Worm (Caenorhabditis elegans): ENCODE results near the gene srlf-18.

DNA sequence TGAATTAATAATTGTTTCAGACTA is 24.5 kb upstream of the srlf-18 start, which contains the start of gene swsn-4:
- TF ChIP-seq B0336.3 (GFP tag; IDR thresholded peaks at IDR 0.05), result no peak
- TF ChIP-seq xnd-1 (tag; optimal IDR thresholded peaks at IDR 0.05), result no peak
- no peak for TF ChIP-seq rcor-1 (GFP tag; IDR thresholded peaks at IDR 0.05)
